Worm (Caenorhabditis elegans): ENCODE measurements around the gene srbc-82.

- TF ChIP-seq ztf-11 (tag; optimal IDR thresholded peaks at IDR 0.05), result no peak
- no peak for TF ChIP-seq mdl-1 (tag; optimal IDR thresholded peaks at IDR 0.05)
- TF ChIP-seq egl-27 (tag; optimal IDR thresholded peaks at IDR 0.05), result no peak
- TF ChIP-seq sea-2 (GFP tag; optimal IDR thresholded peaks at IDR 0.05), result no peak
- TF ChIP-seq nhr-12 (tag; optimal IDR thresholded peaks at IDR 0.05), result no peak
- TF ChIP-seq skn-1 (tag; optimal IDR thresholded peaks at IDR 0.05), result no peak
These were observed 1.7 kb upstream of the srbc-82 start, which contains the start of gene srbc-84 for ce11 chrV:16298669-16299068.

All from whole organism, L3 larva.